Worm (Caenorhabditis elegans) whole organism, young adult: Measurements from ENCODE around the gene acd-4.

Experiments
- F23B12.7 ChIP-seq: sonication (generic microtip); optimal IDR thresholded peaks from 2 replicates; lab custom pipeline; 2017; ENCODE audit warnings: missing genetic modification characterization, mild to moderate bottlenecking, missing compliant biosample characterization, antibody characterized with exemption, moderate library complexity; ENCODE audit not compliant: insufficient read depth
- Y79H2A.3 ChIP-seq: fragments of 200-800 bp; sonication (Bioruptor generic); conservative IDR thresholded peaks from 2 replicates; pipeline ENCODE4 v1.3.6; 2022; ENCODE audit warnings: missing genetic modification reagents, missing genetic modification characterization, missing compliant biosample characterization
- efl-1 ChIP-seq: fragments of 150-350 bp; optimal IDR thresholded peaks from 2 replicates; lab custom pipeline; 2014; ENCODE audit warnings: missing biosample characterization, missing genetic modification reagents, missing genetic modification characterization
- xnd-1 ChIP-seq: sonication (generic microtip); optimal IDR thresholded peaks from 2 replicates; lab custom pipeline; 2016; ENCODE audit warnings: missing genotype, missing genetic modification reagents, missing genetic modification characterization, missing compliant biosample characterization

ce11 chrV:8667230-8668021 is 29.4 kb downstream of the acd-4 start:
- TF ChIP-seq xnd-1 (no peak), efl-1 (GFP tag; lab: Kevin White, UChicago) (no peak), F23B12.7 (no peak), Y79H2A.3 (no peak)
